Worm (Caenorhabditis elegans) whole organism, L4/young adult: ENCODE data around the gene kqt-3.

Experiments used
- W03F9.2 ChIP-seq: fragments of 150-350 bp; optimal IDR thresholded peaks from 2 replicates; lab custom pipeline; 2014; ENCODE audit warnings: missing biosample characterization, missing genetic modification characterization
- him-1 ChIP-seq: sonication (generic microtip); optimal IDR thresholded peaks from 2 replicates; lab custom pipeline; 2016; ENCODE audit warnings: missing genotype, missing genetic modification reagents, missing genetic modification characterization, missing compliant biosample characterization

DNA sequence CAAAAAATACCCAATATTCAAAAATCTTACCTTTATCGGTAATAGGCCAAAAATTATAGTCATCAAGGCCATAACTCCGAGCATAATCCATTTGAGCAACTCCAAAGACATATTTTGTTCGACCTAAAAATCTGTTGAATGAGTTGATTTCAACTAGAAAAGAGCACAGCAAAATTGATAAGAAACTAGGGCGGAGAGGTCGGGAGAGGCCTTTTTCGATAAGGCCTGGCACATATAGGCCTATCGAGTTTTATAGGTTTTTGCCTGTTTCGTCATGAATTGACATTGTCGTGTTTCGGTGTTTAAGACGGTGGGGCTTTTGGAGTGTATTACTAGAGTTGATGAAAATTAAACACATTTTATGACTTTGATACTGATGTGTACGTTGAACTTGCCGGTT lies 19.7 kb downstream of the kqt-3 start, which contains the start of gene zipt-2.3:
- TF ChIP-seq him-1 (tag; lab: Kevin White, UChicago) (no peak), W03F9.2 (tag; lab: Kevin White, UChicago) (no peak)
